Fruit fly (Drosophila melanogaster) whole organism, prepupa: ENCODE data around the gene CG14659.

Experiments used
- CG16779 ChIP-seq: fragments of 200-800 bp; sonication (Bioruptor generic); optimal IDR thresholded peaks from 3 replicates; lab custom pipeline; 2017; ENCODE audit warnings: missing biosample characterization, mild to moderate bottlenecking, missing genetic modification characterization
- CG3032 ChIP-seq: fragments of 200-800 bp; optimal IDR thresholded peaks from 2 replicates; lab custom pipeline; 2019; ENCODE audit warnings: missing biosample characterization, mild to moderate bottlenecking, missing genetic modification characterization, moderate library complexity
- Gug ChIP-seq: fragments of 200-800 bp; sonication (Bioruptor generic); IDR thresholded peaks from 2 replicates; pipeline ENCODE4 v1.3.6; 2022; ENCODE audit warnings: missing biosample characterization, missing genetic modification characterization
- Hr38 ChIP-seq: sonication (Bioruptor generic); optimal IDR thresholded peaks from 2 replicates; lab custom pipeline; 2016; ENCODE audit warnings: missing biosample characterization, missing genetic modification characterization
- net ChIP-seq: fragments of 200-800 bp; sonication (Bioruptor generic); optimal IDR thresholded peaks from 3 replicates; lab custom pipeline; 2016; ENCODE audit warnings: missing biosample characterization, missing genetic modification characterization

DNA sequence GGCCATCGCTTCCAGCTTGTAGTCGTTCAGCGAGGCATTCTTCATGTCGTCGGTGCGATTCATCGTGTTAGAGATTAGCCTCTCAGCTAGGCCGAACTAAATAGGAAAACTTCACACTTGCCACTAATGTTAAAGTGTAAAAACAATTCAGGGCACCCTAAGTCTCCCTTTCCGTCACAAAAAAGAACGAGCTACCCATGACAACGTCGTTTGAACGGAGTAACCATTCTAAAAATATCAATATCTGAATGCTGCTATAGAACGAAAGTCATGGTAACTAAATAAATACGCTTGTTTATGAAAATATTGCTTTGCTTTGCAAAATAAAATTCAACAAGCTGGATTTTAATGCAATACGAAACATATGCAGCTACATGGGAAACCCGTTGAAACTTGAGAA is 46.5 kb downstream of the CG14659 start, which contains the start of gene Ccdc39:
- TF ChIP-seq CG3032 (tag; lab: Kevin White, UChicago) (no peak), Hr38 (no peak), CG16779 (tag; lab: Kevin White, UChicago) (no peak), Gug (no peak), net (GFP tag; lab: Kevin White, UChicago) (no peak)
